Fruit fly (Drosophila melanogaster) Kc167 (cell line): Measurements from ENCODE around the gene CG5895.

Experiments used
- Myc ChIP-seq: fragments of >200 bp; optimal IDR thresholded peaks from 2 replicates; lab custom pipeline; 2017; ENCODE audit warnings: missing external identifiers
- Sin3A ChIP-seq: fragments of >200 bp; optimal IDR thresholded peaks from 2 replicates; lab custom pipeline; 2018; ENCODE audit warnings: missing external identifiers
- h ChIP-seq: fragments of >200 bp; optimal IDR thresholded peaks from 3 replicates; lab custom pipeline; 2018; ENCODE audit warnings: missing external identifiers
- insv ChIP-seq: fragments of >200 bp; optimal IDR thresholded peaks from 3 replicates; lab custom pipeline; 2018; ENCODE audit warnings: missing external identifiers
- psq ChIP-seq: fragments of >200 bp; optimal IDR thresholded peaks from 2 replicates; lab custom pipeline; 2017; ENCODE audit warnings: missing external identifiers
- ttk ChIP-seq: sonication (Bioruptor generic); optimal IDR thresholded peaks from 2 replicates; lab custom pipeline; 2017; ENCODE audit warnings: missing external identifiers

Gene CG5895

DNA sequence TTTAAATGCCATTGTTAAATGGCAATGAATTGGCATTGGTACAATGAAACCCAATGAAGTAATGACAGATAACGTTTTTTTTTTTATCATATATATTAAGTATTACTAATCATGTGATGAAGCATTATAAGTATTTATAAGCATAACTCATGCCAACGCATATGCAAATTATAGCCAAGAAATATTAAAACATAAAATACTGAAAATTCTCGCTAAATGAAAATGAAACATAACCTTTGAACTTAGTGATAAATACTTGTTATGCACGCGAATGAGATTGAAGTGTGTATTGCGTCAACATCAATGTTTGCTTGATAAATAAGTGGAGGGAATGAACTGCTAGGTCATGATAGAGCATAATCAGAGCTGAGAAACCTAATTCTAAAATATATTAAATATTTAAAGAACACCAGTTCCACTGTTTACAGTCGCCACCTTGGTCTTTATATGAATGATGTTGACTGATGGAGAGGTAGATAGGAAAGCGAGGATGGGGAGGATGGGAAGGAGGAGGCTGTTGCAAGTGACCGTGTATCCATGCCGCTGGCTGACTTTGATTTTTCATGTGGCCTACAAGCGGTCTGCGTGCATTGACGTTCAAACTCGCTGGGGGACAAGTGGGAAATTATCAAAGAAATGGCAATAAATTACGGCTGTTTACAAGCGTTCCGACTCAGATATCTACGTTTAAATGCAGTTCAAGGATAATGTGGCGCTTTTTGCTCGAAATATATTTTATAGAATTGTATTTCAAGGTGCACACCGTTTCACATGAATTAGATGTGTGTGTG is 21.0 kb downstream of the CG5895 start:
- no peak for TF ChIP-seq Myc (lab: Kevin White, UChicago)
- TF ChIP-seq ttk (lab: Kevin White, UChicago), result no peak
- no peak for TF ChIP-seq psq (lab: Kevin White, UChicago)
- TF ChIP-seq h (lab: Kevin White, UChicago), result no peak
- TF ChIP-seq Sin3A (lab: Kevin White, UChicago), result no peak
- no peak for TF ChIP-seq insv (lab: Kevin White, UChicago)

DNA sequence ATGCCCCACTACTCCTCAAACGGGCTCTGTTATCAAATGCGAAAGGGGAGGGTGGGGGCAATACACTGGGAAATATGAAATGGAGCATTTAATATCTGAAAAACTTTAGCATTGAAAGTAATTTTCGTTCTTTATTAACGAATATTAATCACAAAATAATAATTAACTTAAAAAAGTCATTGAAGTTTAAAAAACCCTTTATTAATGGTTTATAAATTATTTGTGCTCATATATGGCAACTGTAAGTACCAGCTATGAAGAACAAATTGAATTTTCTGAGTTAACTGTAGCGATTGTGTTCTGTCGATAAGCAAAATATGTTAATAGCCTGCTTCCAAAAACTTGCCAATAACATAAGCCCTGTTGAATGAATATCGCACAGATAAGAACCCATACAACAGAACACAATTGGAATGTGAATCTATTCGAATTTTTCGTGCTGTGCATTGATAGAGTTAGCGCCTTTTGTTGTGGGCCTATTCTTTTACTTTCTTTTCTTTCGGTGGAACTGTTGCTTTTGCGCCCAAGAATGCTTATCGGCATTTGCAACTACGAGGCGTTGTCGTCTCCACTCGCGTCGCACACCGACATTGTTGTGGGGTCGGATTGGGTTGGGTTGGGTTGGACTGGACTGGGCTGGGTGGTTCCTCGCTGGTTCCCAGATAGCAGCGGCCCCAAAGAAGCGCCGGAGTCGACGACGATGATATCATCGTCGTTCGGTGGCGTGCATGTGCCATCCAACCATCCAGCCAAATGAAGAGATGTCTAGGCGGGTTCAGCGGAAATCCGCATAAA is 25.7 kb downstream of the CG5895 start:
- TF ChIP-seq psq (lab: Kevin White, UChicago), result no peak
- TF ChIP-seq ttk (lab: Kevin White, UChicago), result no peak
- no peak for TF ChIP-seq Myc (lab: Kevin White, UChicago)
- no peak for TF ChIP-seq insv (lab: Kevin White, UChicago)
- TF ChIP-seq h (lab: Kevin White, UChicago), result no peak
- TF ChIP-seq Sin3A (lab: Kevin White, UChicago), result no peak

DNA sequence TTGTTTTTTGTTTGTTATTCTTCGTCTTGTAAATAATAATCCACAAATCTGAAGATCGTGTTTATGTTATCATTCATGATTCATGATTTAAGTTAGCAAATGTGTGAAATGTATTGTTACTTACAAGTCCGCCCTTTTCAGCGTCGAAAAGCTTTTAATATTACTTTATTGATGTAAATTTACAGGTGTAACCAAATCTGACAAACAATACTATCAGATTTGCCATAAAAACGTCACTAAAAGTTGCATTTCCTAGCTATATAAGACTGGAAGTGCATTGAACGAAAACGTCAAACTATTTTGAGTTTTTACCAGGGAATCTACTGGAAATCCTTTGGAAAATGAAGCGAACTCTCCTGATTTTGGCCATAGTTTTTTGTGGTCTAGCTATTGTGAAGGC is 47.0 kb downstream of the CG5895 start, which contains the start of gene CG33258:
CG33258 (plus strand) TSS at position 301 of the 400 bp plus-strand sequence.
- no peak for TF ChIP-seq Sin3A (lab: Kevin White, UChicago)
- TF ChIP-seq h (lab: Kevin White, UChicago), result no peak
- no peak for TF ChIP-seq Myc (lab: Kevin White, UChicago)
- TF ChIP-seq psq (lab: Kevin White, UChicago), result no peak
- TF ChIP-seq ttk (lab: Kevin White, UChicago), result no peak
- TF ChIP-seq insv (lab: Kevin White, UChicago), result no peak

DNA sequence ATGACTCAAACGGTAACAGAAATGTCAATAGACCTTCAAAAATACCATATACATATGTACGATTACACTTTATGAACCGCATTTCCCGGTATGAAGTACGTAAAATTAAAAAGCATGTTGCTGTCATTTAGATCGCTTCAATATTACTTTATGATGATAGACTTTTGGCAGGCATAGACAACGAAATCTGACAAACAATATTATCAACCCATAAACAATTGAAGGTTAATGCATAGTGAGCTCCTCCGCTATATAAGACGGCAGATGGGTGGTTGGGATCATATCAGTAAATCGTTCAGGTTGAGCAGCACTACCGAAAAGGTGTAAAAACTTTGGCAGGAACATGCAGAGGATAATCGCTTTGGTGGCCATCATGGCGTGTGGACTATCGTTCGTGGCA is 48.4 kb downstream of the CG5895 start, which contains the start of gene CG13075:
CG13075 (plus strand) TSS at position 301 of the 400 bp plus-strand sequence.
- no peak for TF ChIP-seq Myc (lab: Kevin White, UChicago)
- no peak for TF ChIP-seq insv (lab: Kevin White, UChicago)
- TF ChIP-seq h (lab: Kevin White, UChicago), result no peak
- TF ChIP-seq ttk (lab: Kevin White, UChicago), result no peak
- no peak for TF ChIP-seq Sin3A (lab: Kevin White, UChicago)
- no peak for TF ChIP-seq psq (lab: Kevin White, UChicago)
